Worm (Caenorhabditis elegans): ENCODE results near the gene EGAP4.1.
A peak's percentile ranks its signal among the peaks of the same experiment; 100 is the strongest.
"Not testable (repeated sequence)": the region's sequence is repeated elsewhere in the genome, so short reads cannot be mapped to it uniquely, and the experiment has no call there.

Gene EGAP4.1

ce11 chrX:8741629-8742170, 14.5 kb upstream of the EGAP4.1 start:
- no peak for TF ChIP-seq aly-1 (tag; optimal IDR thresholded peaks at IDR 0.05)
- TF ChIP-seq scrt-1 (GFP tag; IDR thresholded peaks at IDR 0.05) = no peak
- TF ChIP-seq flt-1 (GFP tag; IDR thresholded peaks at IDR 0.05) = no peak
- TF ChIP-seq pes-1 (GFP tag; IDR thresholded peaks at IDR 0.05) = no peak
- TF ChIP-seq ets-7 (tag; optimal IDR thresholded peaks at IDR 0.05) = no peak
- TF ChIP-seq hmg-4 (GFP tag; optimal IDR thresholded peaks at IDR 0.05) = no peak
- TF ChIP-seq ceh-36 (tag; optimal IDR thresholded peaks at IDR 0.05) = no peak

- TF ChIP-seq ceh-36 (tag; optimal IDR thresholded peaks at IDR 0.05) = no peak
- TF ChIP-seq hmg-4 (GFP tag; optimal IDR thresholded peaks at IDR 0.05) = no peak
- TF ChIP-seq tra-4 (tag; optimal IDR thresholded peaks at IDR 0.05) = no peak
Observed at ce11 chrX:8739373-8739772, 12.2 kb upstream of the EGAP4.1 start, which contains the start of gene M02D8.2. Gene M02D8.2 (plus strand): TSS chrX:8739673.

DNA sequence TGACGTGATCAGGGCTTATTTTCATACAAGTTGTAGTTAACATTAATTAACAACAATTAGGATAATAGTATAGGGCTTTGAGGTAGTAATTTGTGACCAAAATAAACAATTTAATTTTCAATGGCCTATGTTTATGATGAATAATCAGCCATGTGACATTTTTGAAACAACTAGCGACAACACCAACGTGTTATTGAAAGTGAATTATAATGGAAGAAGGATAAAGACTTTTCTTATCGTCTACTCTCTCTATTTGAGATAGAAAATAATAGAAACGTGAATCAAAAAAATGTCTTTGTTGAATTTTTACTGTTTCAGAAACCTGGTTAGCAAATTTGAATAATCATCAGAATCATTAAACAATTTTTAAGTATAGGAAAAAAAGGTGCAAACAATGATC, 10.6 kb upstream of the EGAP4.1 start:
- no peak for TF ChIP-seq flt-1 (GFP tag; IDR thresholded peaks at IDR 0.05)
- TF ChIP-seq tbx-37 (GFP tag; conservative IDR thresholded peaks at IDR 0.05) = no peak
- TF ChIP-seq ceh-36 (tag; optimal IDR thresholded peaks at IDR 0.05) = no peak
- no peak for TF ChIP-seq pes-1 (GFP tag; IDR thresholded peaks at IDR 0.05)
- TF ChIP-seq F13C5.2 (tag; optimal IDR thresholded peaks at IDR 0.05) = no peak
- TF ChIP-seq sea-1 (GFP tag; conservative IDR thresholded peaks at IDR 0.05) = no peak
- TF ChIP-seq scrt-1 (GFP tag; IDR thresholded peaks at IDR 0.05) = no peak

ce11 chrX:8736965-8737464, 9.8 kb upstream of the EGAP4.1 start, which contains the start of gene M02D8.3:
Gene M02D8.3 (minus strand): TSS chrX:8737015.
- TF ChIP-seq aly-1 (tag; optimal IDR thresholded peaks at IDR 0.05) (no peak), F13C5.2 (tag; optimal IDR thresholded peaks at IDR 0.05) (peak; percentile 35)

DNA sequence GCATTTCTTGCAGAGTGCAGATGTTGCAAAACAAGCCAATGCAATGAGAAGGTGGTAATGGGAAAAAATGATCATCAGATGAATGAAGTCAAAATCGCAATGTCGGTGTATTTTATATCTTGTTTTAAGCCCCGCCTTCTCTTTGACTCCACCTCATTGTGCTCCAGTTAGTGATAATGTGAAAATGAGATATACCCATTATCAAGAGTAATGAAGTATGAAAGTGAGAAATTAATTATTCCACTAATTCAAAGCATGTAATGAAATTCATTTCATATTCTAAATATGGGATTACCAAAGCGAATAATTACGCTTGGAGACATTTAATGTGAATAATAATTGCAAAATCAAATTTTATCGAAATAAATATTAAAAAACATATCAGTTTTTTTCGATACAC, 4.6 kb upstream of the EGAP4.1 start, which contains the start of gene M02D8.6:
TSS of gene M02D8.6 (minus strand) at position 101 of the 400 bp plus-strand sequence.
- TF ChIP-seq tbx-37 (GFP tag; conservative IDR thresholded peaks at IDR 0.05); tra-4 (tag; optimal IDR thresholded peaks at IDR 0.05); pes-1 (GFP tag; IDR thresholded peaks at IDR 0.05): not testable (repeated sequence)

- TF ChIP-seq flt-1 (GFP tag; IDR thresholded peaks at IDR 0.05) = no peak
- TF ChIP-seq scrt-1 (GFP tag; IDR thresholded peaks at IDR 0.05) = no peak
- no peak for TF ChIP-seq hnd-1 (tag; optimal IDR thresholded peaks at IDR 0.05)
Observed at ce11 chrX:8723840-8724239, 3.4 kb downstream of the EGAP4.1 start.

DNA sequence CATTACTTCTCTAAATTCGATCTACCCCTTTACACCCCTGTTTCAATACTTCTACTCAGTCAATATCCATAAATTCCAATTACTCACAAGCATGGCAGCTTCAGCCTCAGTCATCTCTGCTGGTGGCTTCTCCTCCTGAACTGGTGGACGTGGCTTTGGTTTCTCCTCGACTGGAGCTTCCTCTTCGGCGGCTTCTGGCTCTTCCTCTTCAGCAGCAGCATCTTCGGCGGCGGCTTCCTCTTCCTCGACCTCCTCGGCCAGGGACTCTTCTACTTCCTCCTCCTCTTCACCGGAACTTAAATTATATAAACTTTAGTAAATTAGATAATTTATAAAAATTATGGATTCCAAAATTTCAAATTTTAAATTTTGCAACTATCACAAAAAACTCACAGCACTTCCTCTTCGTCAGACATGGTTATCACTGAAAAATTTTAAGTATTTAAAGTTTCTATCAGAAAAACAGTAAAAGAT, 4.0 kb downstream of the EGAP4.1 start, which contains the start of gene tnt-2:
TSS of gene tnt-2 (minus strand) at position 424 of the 474 bp plus-strand sequence.
- no peak for TF ChIP-seq tbx-37 (GFP tag; conservative IDR thresholded peaks at IDR 0.05)
- no peak for TF ChIP-seq aly-1 (tag; optimal IDR thresholded peaks at IDR 0.05)
- no peak for TF ChIP-seq F13C5.2 (tag; optimal IDR thresholded peaks at IDR 0.05)
- no peak for TF ChIP-seq ets-7 (tag; optimal IDR thresholded peaks at IDR 0.05)
- no peak for TF ChIP-seq sea-1 (GFP tag; conservative IDR thresholded peaks at IDR 0.05)
- TF ChIP-seq hnd-1 (tag; optimal IDR thresholded peaks at IDR 0.05) = no peak
- TF ChIP-seq ceh-36 (tag; optimal IDR thresholded peaks at IDR 0.05) = no peak
- no peak for TF ChIP-seq ama-1 (optimal IDR thresholded peaks at IDR 0.05)
- TF ChIP-seq flt-1 (GFP tag; IDR thresholded peaks at IDR 0.05) = no peak
- no peak for TF ChIP-seq tbx-11 (GFP tag; IDR thresholded peaks at IDR 0.05)
- no peak for TF ChIP-seq scrt-1 (GFP tag; IDR thresholded peaks at IDR 0.05)
- TF ChIP-seq ceh-13 (GFP tag; optimal IDR thresholded peaks at IDR 0.05) = no peak
- TF ChIP-seq hmbx-1 (tag; optimal IDR thresholded peaks at IDR 0.05) = no peak
- TF ChIP-seq pes-1 (GFP tag; IDR thresholded peaks at IDR 0.05) = no peak
- no peak for TF ChIP-seq hmg-4 (GFP tag; optimal IDR thresholded peaks at IDR 0.05)
- TF ChIP-seq B0310.2 (tag; optimal IDR thresholded peaks at IDR 0.05) = no peak

ce11 chrX:8721273-8721672, 5.9 kb downstream of the EGAP4.1 start:
- TF ChIP-seq pes-1 (GFP tag; IDR thresholded peaks at IDR 0.05) (no peak), F13C5.2 (tag; optimal IDR thresholded peaks at IDR 0.05) (no peak), flt-1 (GFP tag; IDR thresholded peaks at IDR 0.05) (no peak), tbx-37 (GFP tag; conservative IDR thresholded peaks at IDR 0.05) (no peak), hmbx-1 (tag; optimal IDR thresholded peaks at IDR 0.05) (no peak), hnd-1 (tag; optimal IDR thresholded peaks at IDR 0.05) (no peak), ama-1 (optimal IDR thresholded peaks at IDR 0.05) (no peak), aly-1 (tag; optimal IDR thresholded peaks at IDR 0.05) (no peak), scrt-1 (GFP tag; IDR thresholded peaks at IDR 0.05) (no peak), tra-4 (tag; optimal IDR thresholded peaks at IDR 0.05) (no peak), hmg-4 (GFP tag; optimal IDR thresholded peaks at IDR 0.05) (no peak), tbx-11 (GFP tag; IDR thresholded peaks at IDR 0.05) (no peak), ceh-36 (tag; optimal IDR thresholded peaks at IDR 0.05) (no peak), ceh-13 (GFP tag; optimal IDR thresholded peaks at IDR 0.05) (no peak)

DNA sequence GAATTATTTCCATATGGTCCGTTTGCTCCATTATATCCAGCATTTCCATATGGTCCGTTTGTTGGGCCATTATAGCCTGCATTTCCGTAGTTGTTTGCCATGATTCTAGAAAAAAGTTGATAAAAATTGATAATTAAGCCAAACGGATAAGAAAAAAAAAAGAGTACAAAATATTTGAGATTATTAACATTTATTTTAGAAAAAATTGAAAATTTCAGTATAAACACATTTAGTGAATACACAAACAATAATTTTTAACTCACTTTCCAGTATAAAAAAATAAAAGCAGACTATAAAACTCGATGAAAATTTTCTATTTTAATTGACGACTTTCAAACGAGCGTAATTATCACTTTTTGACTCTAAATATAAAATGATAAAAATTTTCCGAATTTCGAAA, 6.5 kb downstream of the EGAP4.1 start, which contains the start of gene F53A9.9:
TSS of gene F53A9.9 (minus strand) at position 101 of the 400 bp plus-strand sequence.
- TF ChIP-seq hmg-4 (GFP tag; optimal IDR thresholded peaks at IDR 0.05) = no peak
- TF ChIP-seq ets-7 (tag; optimal IDR thresholded peaks at IDR 0.05) = no peak
- TF ChIP-seq tbx-11 (GFP tag; IDR thresholded peaks at IDR 0.05) = no peak
- no peak for TF ChIP-seq B0310.2 (tag; optimal IDR thresholded peaks at IDR 0.05)
- TF ChIP-seq sea-1 (GFP tag; conservative IDR thresholded peaks at IDR 0.05) = no peak
- no peak for TF ChIP-seq pes-1 (GFP tag; IDR thresholded peaks at IDR 0.05)
- no peak for TF ChIP-seq aly-1 (tag; optimal IDR thresholded peaks at IDR 0.05)
- TF ChIP-seq F13C5.2 (tag; optimal IDR thresholded peaks at IDR 0.05) = no peak
- TF ChIP-seq ama-1 (optimal IDR thresholded peaks at IDR 0.05) = no peak
- no peak for TF ChIP-seq tra-4 (tag; optimal IDR thresholded peaks at IDR 0.05)
- no peak for TF ChIP-seq tbx-37 (GFP tag; conservative IDR thresholded peaks at IDR 0.05)

Measured in whole organism, early embryonic.